Fruit fly (Drosophila melanogaster) whole organism, embryonic: Measurements from ENCODE around the gene CG31661.
A peak's percentile ranks its signal among the peaks of the same experiment; 100 is the strongest.

Source experiments
- Asciz ChIP-seq: fragments of 200-800 bp; sonication (Bioruptor generic); optimal IDR thresholded peaks from 2 replicates; lab custom pipeline; 2017; ENCODE audit warnings: missing biosample characterization, mild to moderate bottlenecking, missing genetic modification characterization, missing genetic modification reagents
- Bgb ChIP-seq: fragments of 200-800 bp; sonication (Bioruptor generic); IDR thresholded peaks from 2 replicates; pipeline ENCODE4 v1.3.6; 2022; ENCODE audit warnings: missing biosample characterization, missing genetic modification characterization; ENCODE audit not compliant: partially characterized antibody
- CG10654 ChIP-seq: fragments of 200-800 bp; sonication (Bioruptor generic); optimal IDR thresholded peaks from 2 replicates; lab custom pipeline; 2016; ENCODE audit warnings: missing biosample characterization, missing genetic modification characterization
- CG11247 ChIP-seq: fragments of 200-800 bp; sonication (Bioruptor generic); IDR thresholded peaks from 2 replicates; pipeline ENCODE4 v1.3.6; 2022; ENCODE audit warnings: missing biosample characterization, missing genetic modification characterization
- CG11695 ChIP-seq: fragments of 200-800 bp; sonication (Bioruptor generic); IDR thresholded peaks from 3 replicates; pipeline ENCODE4 v1.3.6; 2022; ENCODE audit warnings: missing biosample characterization, missing genetic modification characterization
- CG11696 ChIP-seq: fragments of 200-800 bp; sonication (Bioruptor generic); IDR thresholded peaks from 2 replicates; pipeline ENCODE4 v1.3.6; 2022; ENCODE audit warnings: missing biosample characterization, missing genetic modification characterization
- CG12391 ChIP-seq: fragments of 200-800 bp; sonication (Bioruptor generic); optimal IDR thresholded peaks from 3 replicates; lab custom pipeline; 2018; ENCODE audit warnings: missing biosample characterization, mild to moderate bottlenecking, missing genetic modification characterization, moderate library complexity
- CG12659 ChIP-seq: fragments of 200-800 bp; sonication (Bioruptor generic); optimal IDR thresholded peaks from 3 replicates; lab custom pipeline; 2017; ENCODE audit warnings: mild to moderate bottlenecking, missing biosample characterization, missing genetic modification reagents, missing genetic modification characterization
- CG14050 ChIP-seq: fragments of 200-800 bp; sonication (Bioruptor generic); IDR thresholded peaks from 3 replicates; pipeline ENCODE4 v1.3.6; 2022; ENCODE audit warnings: missing biosample characterization, missing genetic modification characterization
- CG16863 ChIP-seq: fragments of 200-800 bp; sonication (Bioruptor generic); optimal IDR thresholded peaks from 3 replicates; lab custom pipeline; 2016; ENCODE audit warnings: missing biosample characterization, missing genetic modification characterization
- CG2129 ChIP-seq: fragments of 200-800 bp; sonication (Bioruptor generic); IDR thresholded peaks from 2 replicates; pipeline ENCODE4 v1.3.6; 2022; ENCODE audit warnings: missing biosample characterization, missing genetic modification characterization; ENCODE audit not compliant: partially characterized antibody
- CG2678 ChIP-seq: fragments of 200-800 bp; sonication (Bioruptor generic); optimal IDR thresholded peaks from 3 replicates; lab custom pipeline; 2019; ENCODE audit warnings: missing biosample characterization, mild to moderate bottlenecking, missing genetic modification characterization, moderate library complexity
- CG2889 ChIP-seq: fragments of 200-800 bp; sonication (Bioruptor generic); IDR thresholded peaks from 3 replicates; pipeline ENCODE4 v1.3.6; 2022; ENCODE audit warnings: missing biosample characterization, missing genetic modification characterization
- CG34224 ChIP-seq: fragments of 200-800 bp; sonication (Bioruptor generic); IDR thresholded peaks from 3 replicates; pipeline ENCODE4 v1.3.6; 2022; ENCODE audit warnings: missing biosample characterization, missing genetic modification characterization; ENCODE audit not compliant: partially characterized antibody
- CG34422 ChIP-seq: fragments of 200-800 bp; sonication (Bioruptor generic); IDR thresholded peaks from 3 replicates; pipeline ENCODE4 v1.3.6; 2022; ENCODE audit warnings: missing biosample characterization, missing genetic modification characterization
- CG3838 ChIP-seq: fragments of 200-800 bp; sonication (Bioruptor generic); optimal IDR thresholded peaks from 3 replicates; lab custom pipeline; 2016; ENCODE audit warnings: missing biosample characterization, missing genetic modification characterization
- CG5180 ChIP-seq: fragments of 200-800 bp; sonication (Bioruptor generic); optimal IDR thresholded peaks from 3 replicates; lab custom pipeline; 2017; ENCODE audit warnings: missing biosample characterization, missing genetic modification characterization, mild to moderate bottlenecking, moderate library complexity, missing genetic modification reagents
- CG6254 ChIP-seq: fragments of 200-800 bp; sonication (Bioruptor generic); optimal IDR thresholded peaks from 3 replicates; lab custom pipeline; 2017; ENCODE audit warnings: mild to moderate bottlenecking, missing biosample characterization, missing genetic modification reagents, missing genetic modification characterization
- CG6683 ChIP-seq: fragments of 200-800 bp; sonication (Bioruptor generic); optimal IDR thresholded peaks from 2 replicates; lab custom pipeline; 2017; ENCODE audit warnings: missing biosample characterization, mild to moderate bottlenecking, missing genetic modification characterization, missing genetic modification reagents
- CG7987 ChIP-seq: fragments of 200-800 bp; sonication (Bioruptor generic); optimal IDR thresholded peaks from 2 replicates; lab custom pipeline; 2018; ENCODE audit warnings: missing biosample characterization, mild to moderate bottlenecking, missing genetic modification characterization, moderate library complexity
- CG8944 ChIP-seq: fragments of 200-800 bp; sonication (Bioruptor generic); optimal IDR thresholded peaks from 3 replicates; lab custom pipeline; 2016; ENCODE audit warnings: missing biosample characterization, missing genetic modification characterization
- Dip2 ChIP-seq: fragments of 200-800 bp; sonication (Bioruptor generic); IDR thresholded peaks from 2 replicates; pipeline ENCODE4 v1.3.6; 2022; ENCODE audit warnings: missing biosample characterization, missing genetic modification characterization
- Doc3 ChIP-seq: fragments of 200-800 bp; sonication (Bioruptor generic); IDR thresholded peaks from 3 replicates; pipeline ENCODE4 v1.3.6; 2022; ENCODE audit warnings: missing biosample characterization, missing genetic modification characterization; ENCODE audit not compliant: partially characterized antibody
- Drgx ChIP-seq: fragments of 200-800 bp; sonication (Bioruptor generic); IDR thresholded peaks from 2 replicates; pipeline ENCODE4 v1.3.6; 2022; ENCODE audit warnings: missing biosample characterization, missing genetic modification characterization
- Gug ChIP-seq: fragments of 200-800 bp; sonication (Bioruptor generic); IDR thresholded peaks from 4 replicates; pipeline ENCODE4 v1.3.6; 2022; ENCODE audit warnings: missing biosample characterization, missing genetic modification characterization
- HHEX ChIP-seq: fragments of 200-800 bp; sonication (Bioruptor generic); optimal IDR thresholded peaks from 3 replicates; lab custom pipeline; 2017; ENCODE audit warnings: missing biosample characterization, mild to moderate bottlenecking, missing genetic modification characterization, missing genetic modification reagents
- HmgD ChIP-seq: fragments of 200-800 bp; sonication (Bioruptor generic); optimal IDR thresholded peaks from 3 replicates; lab custom pipeline; 2016; ENCODE audit warnings: missing biosample characterization, missing genetic modification characterization
- Hsf ChIP-seq: fragments of 200-800 bp; sonication (Bioruptor generic); optimal IDR thresholded peaks from 3 replicates; lab custom pipeline; 2016; ENCODE audit warnings: missing biosample characterization, missing genetic modification characterization
- Kr ChIP-seq: fragments of 200-800 bp; sonication (Bioruptor generic); optimal IDR thresholded peaks from 2 replicates; lab custom pipeline; 2017; ENCODE audit warnings: missing biosample characterization, mild to moderate bottlenecking, missing genetic modification characterization
- Optix ChIP-seq: fragments of 200-800 bp; sonication (Bioruptor generic); IDR thresholded peaks from 3 replicates; pipeline ENCODE4 v1.3.6; 2022; ENCODE audit warnings: missing biosample characterization, missing genetic modification characterization
- Sox100B ChIP-seq: fragments of 200-800 bp; sonication (Bioruptor generic); optimal IDR thresholded peaks from 3 replicates; lab custom pipeline; 2018; ENCODE audit warnings: missing biosample characterization, mild to moderate bottlenecking, missing genetic modification characterization
- bab2 ChIP-seq: fragments of 200-800 bp; sonication (Bioruptor generic); optimal IDR thresholded peaks from 2 replicates; lab custom pipeline; 2016; ENCODE audit warnings: missing biosample characterization, missing genetic modification characterization
- cad ChIP-seq: fragments of >200 bp; optimal IDR thresholded peaks from 2 replicates; lab custom pipeline; 2017; ENCODE audit warnings: missing biosample characterization, missing genetic modification characterization
- chm ChIP-seq: fragments of 200-800 bp; sonication (Bioruptor generic); IDR thresholded peaks from 2 replicates; pipeline ENCODE4 v1.3.6; 2022; ENCODE audit warnings: missing biosample characterization, missing genetic modification characterization
- gcm2 ChIP-seq: fragments of 200-800 bp; sonication (Bioruptor generic); optimal IDR thresholded peaks from 2 replicates; lab custom pipeline; 2016; ENCODE audit warnings: missing biosample characterization, missing genetic modification characterization
- gro ChIP-seq: fragments of 200-800 bp; sonication (Bioruptor generic); optimal IDR thresholded peaks from 2 replicates; lab custom pipeline; 2016; ENCODE audit warnings: missing biosample characterization, missing genetic modification characterization
- lola ChIP-seq, 3 experiments: fragments of >200 bp in 2 of 3; fragments of 200-800 bp in 1 of 3; sonication (Bioruptor generic) in 1 of 3; optimal IDR thresholded peaks; 2 replicates each; lab custom pipeline; 2017 to 2019; ENCODE audit warnings: missing biosample characterization in 3 of 3, missing genetic modification characterization in 3 of 3, mild to moderate bottlenecking in 1 of 3, moderate library complexity in 1 of 3
- pan ChIP-seq, 4 experiments: fragments of >200 bp in 3 of 4; fragments of 200-800 bp in 1 of 4; sonication (Bioruptor generic) in 1 of 4; optimal IDR thresholded peaks in 3 of 4; IDR thresholded peaks in 1 of 4; 2 replicates each; pipeline versions ENCODE4 v1.3.6 to Lab custom; 2017 to 2022; ENCODE audit warnings: missing biosample characterization in 2 of 4, missing genetic modification characterization in 2 of 4, mixed read lengths in 1 of 4
- pum ChIP-seq: fragments of 200-800 bp; sonication (Bioruptor generic); optimal IDR thresholded peaks from 2 replicates; lab custom pipeline; 2016; ENCODE audit warnings: missing biosample characterization, missing genetic modification characterization
- pzg ChIP-seq: fragments of 200-800 bp; sonication (Bioruptor generic); optimal IDR thresholded peaks from 3 replicates; lab custom pipeline; 2018; ENCODE audit warnings: missing biosample characterization, mild to moderate bottlenecking, missing genetic modification characterization, moderate library complexity
- sima ChIP-seq: fragments of 200-800 bp; sonication (Bioruptor generic); optimal IDR thresholded peaks from 2 replicates; lab custom pipeline; 2016; ENCODE audit warnings: missing biosample characterization, missing genetic modification characterization
- slp2 ChIP-seq: fragments of 200-800 bp; sonication (Bioruptor generic); optimal IDR thresholded peaks from 2 replicates; lab custom pipeline; 2016; ENCODE audit warnings: missing biosample characterization, missing genetic modification characterization
- stc ChIP-seq: fragments of 200-800 bp; sonication (Bioruptor generic); IDR thresholded peaks from 2 replicates; pipeline ENCODE4 v1.3.6; 2022; ENCODE audit warnings: missing biosample characterization, missing genetic modification characterization
- stwl ChIP-seq: fragments of 200-800 bp; sonication (Bioruptor generic); optimal IDR thresholded peaks from 3 replicates; lab custom pipeline; 2018; ENCODE audit warnings: missing biosample characterization, mild to moderate bottlenecking, missing genetic modification characterization, moderate library complexity
- tna ChIP-seq: fragments of 200-800 bp; sonication (Bioruptor generic); IDR thresholded peaks from 2 replicates; pipeline ENCODE4 v1.3.6; 2022; ENCODE audit warnings: missing biosample characterization, missing genetic modification characterization; ENCODE audit not compliant: partially characterized antibody
- usp ChIP-seq: fragments of >200 bp; optimal IDR thresholded peaks from 2 replicates; lab custom pipeline; 2017; ENCODE audit warnings: missing biosample characterization, missing genetic modification characterization
- vfl ChIP-seq: fragments of 200-800 bp; sonication (Bioruptor generic); optimal IDR thresholded peaks from 2 replicates; lab custom pipeline; 2016; ENCODE audit warnings: missing biosample characterization, missing genetic modification characterization
- vnd ChIP-seq: fragments of 200-800 bp; sonication (Bioruptor generic); IDR thresholded peaks from 3 replicates; pipeline ENCODE4 v1.3.6; 2022; ENCODE audit warnings: missing biosample characterization, missing genetic modification characterization; ENCODE audit not compliant: partially characterized antibody
- vvl ChIP-seq: fragments of 200-800 bp; sonication (Bioruptor generic); IDR thresholded peaks from 2 replicates; pipeline ENCODE4 v1.3.6; 2022; ENCODE audit warnings: missing biosample characterization, missing genetic modification characterization
- zfh1 ChIP-seq: fragments of 200-800 bp; sonication (Bioruptor generic); IDR thresholded peaks from 3 replicates; pipeline ENCODE4 v1.3.6; 2022; ENCODE audit warnings: missing biosample characterization, missing genetic modification characterization

Gene CG31661

dm6 chr2L:1473427-1473826, 23.6 kb upstream of the CG31661 start (continued):
- TF ChIP-seq CG11247 (GFP tag; lab: Robert Waterston, UW): peak; percentile 46; the same call in 1 of the 2 replicates
- TF ChIP-seq CG5180 (GFP tag; lab: Kevin White, UChicago): peak; percentile 4
- no peak for TF ChIP-seq CG2129 (GFP tag; lab: Robert Waterston, UW)
- TF ChIP-seq slp2 (GFP tag; lab: Kevin White, UChicago): no peak
- peak; percentile 64; the same call in 1 of the 3 replicates for TF ChIP-seq Optix (GFP tag; lab: Robert Waterston, UW)
- TF ChIP-seq CG3838 (GFP tag; lab: Kevin White, UChicago): no peak
- TF ChIP-seq sima (GFP tag; lab: Kevin White, UChicago): no peak
- TF ChIP-seq Hsf: no peak
- no peak for TF ChIP-seq cad (GFP tag; lab: Kevin White, UChicago)
- peak; percentile 29 for TF ChIP-seq pum (GFP tag; lab: Kevin White, UChicago)
- TF ChIP-seq CG34422 (GFP tag; lab: Robert Waterston, UW): no peak
- peak; percentile 87 for TF ChIP-seq zfh1 (GFP tag; lab: Robert Waterston, UW)
- TF ChIP-seq CG7987 (GFP tag; lab: Kevin White, UChicago): no peak
- peak; percentile 80 for TF ChIP-seq vvl (GFP tag; lab: Robert Waterston, UW)
- TF ChIP-seq stc: no peak
- TF ChIP-seq CG12659 (GFP tag; lab: Kevin White, UChicago): no peak
- peak; percentile 19 for TF ChIP-seq Kr (GFP tag; lab: Kevin White, UChicago)
- TF ChIP-seq vnd (GFP tag; lab: Robert Waterston, UW): no peak
- no peak for TF ChIP-seq gro (GFP tag; lab: Kevin White, UChicago)
- TF ChIP-seq CG14050 (GFP tag; lab: Robert Waterston, UW): no peak
- no peak for TF ChIP-seq CG6683 (GFP tag; lab: Kevin White, UChicago)
- TF ChIP-seq lola (GFP tag; optimal IDR thresholded peaks at IDR 0.05; lab: Kevin White, UChicago): peak in 1 of 3 experiments; percentile 41
- no peak for TF ChIP-seq vfl
- no peak for TF ChIP-seq tna (GFP tag; lab: Robert Waterston, UW)
- peak; percentile 36; the same call in 1 of the 2 replicates for TF ChIP-seq CG11696 (GFP tag; lab: Robert Waterston, UW)
- no peak for TF ChIP-seq Dip2 (GFP tag; lab: Robert Waterston, UW)
- no peak for TF ChIP-seq Doc3 (GFP tag; lab: Robert Waterston, UW)
- peak; percentile 6 for TF ChIP-seq bab2 (GFP tag; lab: Kevin White, UChicago)
- TF ChIP-seq CG12391: peak; percentile 34
- no peak for TF ChIP-seq pzg
- TF ChIP-seq CG10654 (GFP tag; lab: Kevin White, UChicago): peak; percentile 13
- peak; percentile 54; the same call in 2 of the 4 replicates for TF ChIP-seq Gug (GFP tag; lab: Robert Waterston, UW)
- TF ChIP-seq stwl (tag; lab: Kevin White, UChicago): no peak
- no peak for TF ChIP-seq usp (GFP tag; lab: Kevin White, UChicago)
- peak; percentile 47 for TF ChIP-seq CG2678
- no peak for TF ChIP-seq CG34224 (GFP tag; lab: Robert Waterston, UW)
- TF ChIP-seq Bgb: no peak
- TF ChIP-seq Sox100B (GFP tag; lab: Kevin White, UChicago): peak; percentile 3
- peak; percentile 8 for TF ChIP-seq CG8944 (GFP tag; lab: Kevin White, UChicago)
- 0 out of 3 replicates have a peak, but pooled peaks have one; percentile 26 for TF ChIP-seq CG11695 (GFP tag; lab: Robert Waterston, UW)
- TF ChIP-seq HmgD (GFP tag; lab: Kevin White, UChicago): no peak
- no peak for TF ChIP-seq Asciz (GFP tag; lab: Kevin White, UChicago)
- no peak for TF ChIP-seq CG16863 (GFP tag; lab: Kevin White, UChicago)
- TF ChIP-seq Drgx (GFP tag; lab: Robert Waterston, UW): no peak
- TF ChIP-seq chm (GFP tag; lab: Robert Waterston, UW): peak; percentile 79
- TF ChIP-seq CG2889 (GFP tag; lab: Robert Waterston, UW): no peak
- no peak for TF ChIP-seq gcm2 (GFP tag; lab: Kevin White, UChicago)
- TF ChIP-seq CG6254: peak; percentile 36
- TF ChIP-seq HHEX (GFP tag; lab: Kevin White, UChicago): peak; percentile 24
- peak in 1 of 2 experiments; percentile 30 for TF ChIP-seq pan (optimal IDR thresholded peaks at IDR 0.05; lab: Kevin White, UChicago)
- peak in 1 of 2 experiments; percentile 57 for TF ChIP-seq pan (GFP tag; optimal IDR thresholded peaks at IDR 0.05 in 1 of 2, IDR thresholded peaks at IDR 0.05 in 1 of 2)
